Worm (Caenorhabditis elegans): ENCODE measurements around the gene kvs-3.

- TF ChIP-seq lin-13 (tag; optimal IDR thresholded peaks at IDR 0.05) (no peak), unc-62 (GFP tag; optimal IDR thresholded peaks at IDR 0.05) (no peak)
Measured at ce11 chrV:9340318-9340717, 22.2 kb downstream of the kvs-3 start.
